Fruit fly (Drosophila melanogaster) whole organism, embryonic: Measurements from ENCODE around the gene CG31735.

Experiments used
- Adf1 ChIP-seq: fragments of 200-800 bp; sonication (Bioruptor generic); IDR thresholded peaks from 2 replicates; pipeline ENCODE4 v1.3.6; 2022; ENCODE audit warnings: missing biosample characterization, missing genetic modification characterization
- B-H1 ChIP-seq: fragments of 200-800 bp; sonication (Bioruptor generic); IDR thresholded peaks from 3 replicates; pipeline ENCODE4 v1.3.6; 2022; ENCODE audit warnings: missing biosample characterization, missing genetic modification characterization
- CG10431 ChIP-seq: fragments of 200-800 bp; sonication (Bioruptor generic); optimal IDR thresholded peaks from 3 replicates; lab custom pipeline; 2018; ENCODE audit warnings: missing biosample characterization, mild to moderate bottlenecking, missing genetic modification characterization
- CG11085 ChIP-seq: fragments of 200-800 bp; sonication (Bioruptor generic); IDR thresholded peaks from 2 replicates; pipeline ENCODE4 v1.3.6; 2022; ENCODE audit warnings: missing biosample characterization, missing genetic modification characterization
- CG11247 ChIP-seq: fragments of 200-800 bp; sonication (Bioruptor generic); IDR thresholded peaks from 2 replicates; pipeline ENCODE4 v1.3.6; 2022; ENCODE audit warnings: missing biosample characterization, missing genetic modification characterization
- CG11398 ChIP-seq: fragments of 200-800 bp; sonication (Bioruptor generic); optimal IDR thresholded peaks from 2 replicates; lab custom pipeline; 2016; ENCODE audit warnings: missing biosample characterization, missing genetic modification characterization
- CG11504 ChIP-seq: fragments of 200-800 bp; sonication (Bioruptor generic); optimal IDR thresholded peaks from 3 replicates; lab custom pipeline; 2019; ENCODE audit warnings: missing biosample characterization, mild to moderate bottlenecking, missing genetic modification characterization, moderate library complexity
- CG12219 ChIP-seq: fragments of 200-800 bp; sonication (Bioruptor generic); optimal IDR thresholded peaks from 3 replicates; lab custom pipeline; 2018; ENCODE audit warnings: missing biosample characterization, mild to moderate bottlenecking, missing genetic modification characterization
- CG13123 ChIP-seq: fragments of 200-800 bp; sonication (Bioruptor generic); optimal IDR thresholded peaks from 2 replicates; lab custom pipeline; 2016; ENCODE audit warnings: missing biosample characterization, missing genetic modification characterization
- CG13287 ChIP-seq: fragments of 200-800 bp; sonication (Bioruptor generic); IDR thresholded peaks from 2 replicates; pipeline ENCODE4 v1.3.6; 2022; ENCODE audit warnings: missing biosample characterization, missing genetic modification characterization; ENCODE audit not compliant: partially characterized antibody
- CG14965 ChIP-seq: fragments of 200-800 bp; sonication (Bioruptor generic); optimal IDR thresholded peaks from 2 replicates; lab custom pipeline; 2016; ENCODE audit warnings: missing biosample characterization, missing genetic modification characterization, borderline replicate concordance
- CG15011 ChIP-seq: fragments of 200-800 bp; sonication (Bioruptor generic); optimal IDR thresholded peaks from 3 replicates; lab custom pipeline; 2018; ENCODE audit warnings: missing biosample characterization, mild to moderate bottlenecking, missing genetic modification characterization
- CG18262 ChIP-seq: fragments of 200-800 bp; optimal IDR thresholded peaks from 3 replicates; lab custom pipeline; 2019; ENCODE audit warnings: missing biosample characterization, mild to moderate bottlenecking, missing genetic modification characterization, moderate library complexity
- CG18764 ChIP-seq: fragments of 200-800 bp; sonication (Bioruptor generic); optimal IDR thresholded peaks from 3 replicates; lab custom pipeline; 2016; ENCODE audit warnings: missing biosample characterization, missing genetic modification characterization
- CG2712 ChIP-seq: fragments of 200-800 bp; optimal IDR thresholded peaks from 3 replicates; lab custom pipeline; 2019; ENCODE audit warnings: missing biosample characterization, mild to moderate bottlenecking, missing genetic modification characterization, moderate library complexity
- CG30403 ChIP-seq: fragments of 200-800 bp; sonication (Bioruptor generic); optimal IDR thresholded peaks from 3 replicates; lab custom pipeline; 2016; ENCODE audit warnings: missing biosample characterization, missing genetic modification characterization
- CG4730 ChIP-seq: fragments of 200-800 bp; sonication (Bioruptor generic); IDR thresholded peaks from 2 replicates; pipeline ENCODE4 v1.3.6; 2022; ENCODE audit warnings: missing biosample characterization, missing genetic modification characterization
- CG6175 ChIP-seq: fragments of 200-800 bp; sonication (Bioruptor generic); IDR thresholded peaks from 3 replicates; pipeline ENCODE4 v1.3.6; 2022; ENCODE audit warnings: missing biosample characterization, missing genetic modification characterization
- CG6272 ChIP-seq: fragments of 200-800 bp; sonication (Bioruptor generic); IDR thresholded peaks from 2 replicates; pipeline ENCODE4 v1.3.6; 2022; ENCODE audit warnings: missing biosample characterization, missing genetic modification characterization
- CG6689 ChIP-seq: fragments of 200-800 bp; sonication (Bioruptor generic); IDR thresholded peaks from 2 replicates; pipeline ENCODE4 v1.3.6; 2022; ENCODE audit warnings: missing biosample characterization, missing genetic modification characterization
- CG7357 ChIP-seq: fragments of 200-800 bp; sonication (Bioruptor generic); IDR thresholded peaks from 3 replicates; pipeline ENCODE4 v1.3.6; 2022; ENCODE audit warnings: missing biosample characterization, missing genetic modification characterization
- CG7839 ChIP-seq: fragments of 200-800 bp; sonication (Bioruptor generic); optimal IDR thresholded peaks from 3 replicates; lab custom pipeline; 2018; ENCODE audit warnings: missing biosample characterization, mild to moderate bottlenecking, missing genetic modification characterization, moderate library complexity
- CG8089 ChIP-seq: fragments of 200-800 bp; sonication (Bioruptor generic); optimal IDR thresholded peaks from 3 replicates; lab custom pipeline; 2016; ENCODE audit warnings: missing biosample characterization, missing genetic modification characterization
- CG8388 ChIP-seq: fragments of 200-800 bp; sonication (Bioruptor generic); optimal IDR thresholded peaks from 2 replicates; lab custom pipeline; 2019; ENCODE audit warnings: missing biosample characterization, mild to moderate bottlenecking, missing genetic modification characterization, moderate library complexity
- CG9727 ChIP-seq: fragments of 200-800 bp; sonication (Bioruptor generic); optimal IDR thresholded peaks from 3 replicates; lab custom pipeline; 2017; ENCODE audit warnings: missing biosample characterization, mild to moderate bottlenecking, missing genetic modification characterization
- CTCF ChIP-seq: fragments of 200-800 bp; sonication (Bioruptor generic); optimal IDR thresholded peaks from 2 replicates; lab custom pipeline; 2017; ENCODE audit warnings: missing biosample characterization, mild to moderate bottlenecking, missing genetic modification characterization, moderate library complexity
- Dek ChIP-seq: fragments of 200-800 bp; sonication (Bioruptor generic); optimal IDR thresholded peaks from 3 replicates; lab custom pipeline; 2019; ENCODE audit warnings: missing biosample characterization, mild to moderate bottlenecking, missing genetic modification characterization, moderate library complexity
- HHEX ChIP-seq: fragments of 200-800 bp; sonication (Bioruptor generic); optimal IDR thresholded peaks from 3 replicates; lab custom pipeline; 2017; ENCODE audit warnings: missing biosample characterization, mild to moderate bottlenecking, missing genetic modification characterization, missing genetic modification reagents
- HLHmδ ChIP-seq: fragments of 200-800 bp; sonication (Bioruptor generic); optimal IDR thresholded peaks from 2 replicates; lab custom pipeline; 2018; ENCODE audit warnings: missing biosample characterization, mild to moderate bottlenecking, missing genetic modification characterization, moderate library complexity
- Hand ChIP-seq: fragments of 200-800 bp; sonication (Bioruptor generic); optimal IDR thresholded peaks from 2 replicates; lab custom pipeline; 2017; ENCODE audit warnings: mild to moderate bottlenecking, missing biosample characterization, missing genetic modification reagents, missing genetic modification characterization
- Mes4 ChIP-seq: fragments of 200-800 bp; sonication (Bioruptor generic); optimal IDR thresholded peaks from 2 replicates; lab custom pipeline; 2016; ENCODE audit warnings: missing biosample characterization, missing genetic modification characterization
- Pdp1 ChIP-seq, 2 experiments: fragments of 200-800 bp; sonication (Bioruptor generic); optimal IDR thresholded peaks; 3 replicates each; lab custom pipeline; 2016; ENCODE audit warnings: missing biosample characterization in 2 of 2, missing genetic modification characterization in 2 of 2, mild to moderate bottlenecking in 1 of 2, moderate library complexity in 1 of 2
- Sin3A ChIP-seq: fragments of >200 bp; optimal IDR thresholded peaks from 2 replicates; lab custom pipeline; 2018
- Stat92E ChIP-seq, 3 experiments: fragments of >200 bp in 2 of 3; fragments of 200-800 bp in 1 of 3; sonication (Bioruptor generic) in 1 of 3; optimal IDR thresholded peaks; 2 replicates each; lab custom pipeline; 2017 to 2019; ENCODE audit warnings: missing biosample characterization in 3 of 3, missing genetic modification characterization in 3 of 3, mild to moderate bottlenecking in 1 of 3, moderate library complexity in 1 of 3
- cad ChIP-seq: fragments of >200 bp; optimal IDR thresholded peaks from 2 replicates; lab custom pipeline; 2017; ENCODE audit warnings: missing biosample characterization, missing genetic modification characterization
- chm ChIP-seq: fragments of 200-800 bp; sonication (Bioruptor generic); IDR thresholded peaks from 2 replicates; pipeline ENCODE4 v1.3.6; 2022; ENCODE audit warnings: missing biosample characterization, missing genetic modification characterization
- cwo ChIP-seq: fragments of 200-800 bp; sonication (Bioruptor generic); optimal IDR thresholded peaks from 3 replicates; lab custom pipeline; 2017; ENCODE audit warnings: missing biosample characterization, missing genetic modification characterization, mild to moderate bottlenecking, moderate library complexity, missing genetic modification reagents
- da ChIP-seq: fragments of 200-800 bp; sonication (Bioruptor generic); optimal IDR thresholded peaks from 2 replicates; lab custom pipeline; 2016; ENCODE audit warnings: missing biosample characterization, missing genetic modification characterization
- dmrt11E ChIP-seq: fragments of 200-800 bp; sonication (Bioruptor generic); optimal IDR thresholded peaks from 3 replicates; lab custom pipeline; 2018; ENCODE audit warnings: missing biosample characterization, mild to moderate bottlenecking, missing genetic modification characterization, moderate library complexity
- ewg ChIP-seq: fragments of 200-800 bp; sonication (Bioruptor generic); optimal IDR thresholded peaks from 3 replicates; lab custom pipeline; 2017; ENCODE audit warnings: mild to moderate bottlenecking, missing biosample characterization, missing genetic modification reagents, missing genetic modification characterization
- eyg ChIP-seq: fragments of 200-800 bp; sonication (Bioruptor generic); optimal IDR thresholded peaks from 3 replicates; lab custom pipeline; 2016; ENCODE audit warnings: missing biosample characterization, missing genetic modification characterization
- fd96Cb ChIP-seq: fragments of 200-800 bp; sonication (Bioruptor generic); optimal IDR thresholded peaks from 2 replicates; lab custom pipeline; 2018; ENCODE audit warnings: missing biosample characterization, mild to moderate bottlenecking, missing genetic modification characterization, moderate library complexity
- h ChIP-seq: fragments of >200 bp; optimal IDR thresholded peaks from 2 replicates; lab custom pipeline; 2017
- insv ChIP-seq, 2 experiments: fragments of 200-800 bp; sonication (Bioruptor generic); optimal IDR thresholded peaks; 3 replicates each; lab custom pipeline; 2016 to 2018; ENCODE audit warnings: missing biosample characterization in 2 of 2, missing genetic modification characterization in 2 of 2
- kah ChIP-seq: fragments of 200-800 bp; sonication (Bioruptor generic); optimal IDR thresholded peaks from 2 replicates; lab custom pipeline; 2018; ENCODE audit warnings: missing biosample characterization, mild to moderate bottlenecking, missing genetic modification characterization
- lola ChIP-seq, 3 experiments: fragments of >200 bp in 2 of 3; fragments of 200-800 bp in 1 of 3; sonication (Bioruptor generic) in 1 of 3; optimal IDR thresholded peaks; 2 replicates each; lab custom pipeline; 2017 to 2019; ENCODE audit warnings: missing biosample characterization in 3 of 3, missing genetic modification characterization in 3 of 3, mild to moderate bottlenecking in 1 of 3, moderate library complexity in 1 of 3
- pb ChIP-seq: fragments of 200-800 bp; sonication (Bioruptor generic); optimal IDR thresholded peaks from 3 replicates; lab custom pipeline; 2016; ENCODE audit warnings: missing biosample characterization, missing genetic modification characterization
- pnt ChIP-seq: fragments of 200-800 bp; sonication (Bioruptor generic); optimal IDR thresholded peaks from 3 replicates; lab custom pipeline; 2016; ENCODE audit warnings: missing biosample characterization, missing genetic modification characterization
- pzg ChIP-seq: fragments of 200-800 bp; sonication (Bioruptor generic); optimal IDR thresholded peaks from 3 replicates; lab custom pipeline; 2018; ENCODE audit warnings: missing biosample characterization, mild to moderate bottlenecking, missing genetic modification characterization, moderate library complexity
- ranshi ChIP-seq: fragments of 200-800 bp; sonication (Bioruptor generic); IDR thresholded peaks from 2 replicates; pipeline ENCODE4 v1.3.6; 2022; ENCODE audit warnings: missing biosample characterization, missing genetic modification characterization
- rib ChIP-seq: fragments of 200-800 bp; sonication (Bioruptor generic); IDR thresholded peaks from 2 replicates; pipeline ENCODE4 v1.3.6; 2022; ENCODE audit warnings: missing biosample characterization, missing genetic modification characterization
- tin ChIP-seq: fragments of 200-800 bp; sonication (Bioruptor generic); optimal IDR thresholded peaks from 3 replicates; lab custom pipeline; 2016; ENCODE audit warnings: missing biosample characterization, missing genetic modification characterization
- usp ChIP-seq: fragments of >200 bp; optimal IDR thresholded peaks from 2 replicates; lab custom pipeline; 2017; ENCODE audit warnings: missing biosample characterization, missing genetic modification characterization

CG31735 gene

DNA sequence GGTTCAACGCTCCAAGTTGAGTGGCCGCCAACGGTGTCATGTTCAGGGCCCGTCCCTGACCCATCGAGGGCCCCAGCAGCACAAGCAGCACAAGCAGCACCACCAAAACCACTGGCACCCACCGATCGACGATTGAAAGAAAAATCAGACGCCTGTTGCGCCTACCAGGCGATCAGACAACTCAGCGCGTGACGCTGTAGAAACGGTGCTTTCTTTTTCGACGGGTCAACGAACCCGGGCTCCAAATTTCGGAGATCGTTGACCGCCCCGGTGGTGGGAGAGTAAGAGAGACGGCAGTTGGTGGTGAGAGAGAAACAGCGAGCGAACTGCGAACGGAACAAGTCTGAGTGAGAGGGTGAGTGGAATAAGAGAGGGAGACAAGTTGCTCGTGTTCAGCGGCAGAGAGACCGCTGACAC is 16.3 kb downstream of the CG31735 start (continued):
- TF ChIP-seq CG18764 (no peak), Adf1 (peak; percentile 3; the same call in 1 of the 2 replicates), CG11504 (no peak), CG14965 (no peak), CG15011 (no peak), CG13287 (no peak; the same call in 1 of the 2 replicates), CG11398 (GFP tag; lab: Kevin White, UChicago) (no peak), CG8388 (GFP tag; lab: Kevin White, UChicago) (no peak), CG7839 (tag; lab: Kevin White, UChicago) (no peak), chm (GFP tag; lab: Robert Waterston, UW) (no peak), Sin3A (lab: Kevin White, UChicago) (no peak), HLHmδ (GFP tag; lab: Kevin White, UChicago) (peak; percentile 52), pb (no peak), Pdp1 (GFP tag; optimal IDR thresholded peaks at IDR 0.05; lab: Kevin White, UChicago) (no peak), pnt (no peak), CG11247 (GFP tag; lab: Robert Waterston, UW) (no peak), CG6689 (GFP tag; lab: Robert Waterston, UW) (no peak), eyg (GFP tag; lab: Kevin White, UChicago) (no peak), Hand (GFP tag; lab: Kevin White, UChicago) (no peak), CG6175 (GFP tag; lab: Robert Waterston, UW) (no peak; the same call in 2 of the 3 replicates), rib (GFP tag; lab: Robert Waterston, UW) (peak; percentile 8; the same call in 1 of the 2 replicates), ranshi (GFP tag; lab: Robert Waterston, UW) (no peak), ewg (no peak), lola (GFP tag; optimal IDR thresholded peaks at IDR 0.05; lab: Kevin White, UChicago) (no peak), dmrt11E (no peak), da (GFP tag; lab: Kevin White, UChicago) (no peak), CG9727 (GFP tag; lab: Kevin White, UChicago) (no peak), Mes4 (GFP tag; lab: Kevin White, UChicago) (no peak), CG2712 (tag; lab: Kevin White, UChicago) (no peak), kah (peak; percentile 98), CG10431 (GFP tag; lab: Kevin White, UChicago) (no peak), fd96Cb (tag; lab: Kevin White, UChicago) (no peak), tin (GFP tag; lab: Kevin White, UChicago) (no peak), CG8089 (GFP tag; lab: Kevin White, UChicago) (no peak), CG30403 (GFP tag; lab: Kevin White, UChicago) (no peak), usp (GFP tag; lab: Kevin White, UChicago) (peak; percentile 28), CG11085 (GFP tag; lab: Robert Waterston, UW) (no peak), insv (GFP tag; optimal IDR thresholded peaks at IDR 0.05; lab: Kevin White, UChicago) (no peak), CG4730 (GFP tag; lab: Robert Waterston, UW) (no peak), cwo (GFP tag; lab: Kevin White, UChicago) (peak; percentile 95), CG18262 (no peak), Dek (tag; lab: Kevin White, UChicago) (no peak), cad (GFP tag; lab: Kevin White, UChicago) (no peak), CG12219 (GFP tag; lab: Kevin White, UChicago) (no peak), CG7357 (no peak), pzg (no peak), CTCF (no peak), HHEX (GFP tag; lab: Kevin White, UChicago) (no peak), h (lab: Kevin White, UChicago) (no peak), B-H1 (GFP tag; lab: Robert Waterston, UW) (no peak), CG13123 (GFP tag; lab: Kevin White, UChicago) (no peak), Stat92E (GFP tag; optimal IDR thresholded peaks at IDR 0.05; lab: Kevin White, UChicago) (no peak), CG6272 (GFP tag; lab: Robert Waterston, UW) (no peak)
